Fruit fly (Drosophila melanogaster): ENCODE data around the gene CG6216.

DNA sequence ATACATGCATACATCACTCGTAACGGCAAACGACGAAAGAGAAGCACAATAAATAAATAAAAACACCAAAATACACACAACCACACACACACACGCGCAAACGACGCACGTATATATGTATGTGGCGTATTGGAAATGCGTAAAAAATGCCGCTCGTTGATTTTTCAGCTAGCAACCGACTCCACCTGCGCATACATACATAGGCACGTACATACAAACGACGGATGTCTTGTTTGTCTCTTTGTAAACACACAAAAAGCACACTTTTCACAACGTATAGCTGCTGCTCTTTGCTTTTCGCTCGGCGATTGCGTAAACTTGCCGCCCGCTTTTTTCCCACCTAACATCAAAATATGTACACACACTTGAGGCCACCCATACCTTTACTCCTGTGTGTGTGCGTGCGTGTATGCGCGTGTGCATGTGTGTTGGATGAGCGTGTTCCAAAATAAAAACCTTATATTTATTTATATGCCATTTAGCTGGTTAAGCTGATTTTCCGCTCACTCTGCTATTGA, 30.6 kb downstream of the CG6216 start:
- TF ChIP-seq tj (GFP tag; optimal IDR thresholded peaks at IDR 0.05): no peak
- TF ChIP-seq toe (GFP tag; optimal IDR thresholded peaks at IDR 0.05): no peak
- no peak for TF ChIP-seq Hr96 (GFP tag; optimal IDR thresholded peaks at IDR 0.05)
- no peak for TF ChIP-seq CG14711 (tag; optimal IDR thresholded peaks at IDR 0.05)
- no peak for TF ChIP-seq CG7101 (tag; optimal IDR thresholded peaks at IDR 0.05)
- no peak for TF ChIP-seq kay (GFP tag; ENCODE audit: borderline replicate concordance)
- no peak for TF ChIP-seq Mnt (GFP tag; optimal IDR thresholded peaks at IDR 0.05)

All from whole organism, adult.